Worm (Caenorhabditis elegans) whole organism, mixed stage, embryonic: ENCODE results near the gene seu-1.

Experiments used
- elt-3 ChIP-seq: fragments of 150-350 bp; optimal IDR thresholded peaks from 2 replicates; lab custom pipeline; 2014; ENCODE audit warnings: missing biosample characterization, missing genetic modification characterization
- nhr-237 ChIP-seq: fragments of 150-350 bp; optimal IDR thresholded peaks from 2 replicates; lab custom pipeline; 2014; ENCODE audit warnings: missing biosample characterization, missing genetic modification characterization
- pha-4 ChIP-seq: fragments of 150-350 bp; optimal IDR thresholded peaks from 2 replicates; lab custom pipeline; 2018; ENCODE audit warnings: missing biosample characterization, missing genetic modification reagents, missing genetic modification characterization
- tbx-8 ChIP-seq: fragments of 200-800 bp; sonication (Bioruptor generic); optimal IDR thresholded peaks from 2 replicates; lab custom pipeline; 2018; ENCODE audit warnings: mild to moderate bottlenecking, missing genetic modification characterization, moderate library complexity, missing compliant biosample characterization
- unc-39 ChIP-seq: fragments of 150-350 bp; optimal IDR thresholded peaks from 2 replicates; lab custom pipeline; 2014; ENCODE audit warnings: missing biosample characterization, missing genetic modification characterization
- zip-8 ChIP-seq: fragments of 150-350 bp; optimal IDR thresholded peaks from 2 replicates; lab custom pipeline; 2014; ENCODE audit warnings: missing biosample characterization, missing genetic modification characterization

- no peak for TF ChIP-seq pha-4
- TF ChIP-seq elt-3 = no peak
- TF ChIP-seq unc-39 = no peak
- TF ChIP-seq tbx-8 (GFP tag; lab: Kevin White, UChicago) = no peak
- no peak for TF ChIP-seq zip-8 (tag; lab: Kevin White, UChicago)
- no peak for TF ChIP-seq nhr-237 (tag; lab: Kevin White, UChicago)
Measured at ce11 chrIV:6365045-6365444, 35.6 kb downstream of the seu-1 start, which contains the start of gene Y73B6BL.270.
